Fruit fly (Drosophila melanogaster) whole organism, wandering third instar larva: ENCODE measurements around the gene CG32271.

Experiments
- CG32264 ChIP-seq: fragments of 200-800 bp; sonication (Bioruptor generic); optimal IDR thresholded peaks from 2 replicates; lab custom pipeline; 2016; ENCODE audit warnings: missing biosample characterization, missing genetic modification characterization
- CrebA ChIP-seq: fragments of 200-800 bp; sonication (Bioruptor generic); optimal IDR thresholded peaks from 2 replicates; lab custom pipeline; 2016; ENCODE audit warnings: missing biosample characterization, mild to moderate bottlenecking, missing genetic modification characterization, borderline replicate concordance
- Dif ChIP-seq: fragments of 200-275, 200-300 bp; sonication (Bioruptor generic); optimal IDR thresholded peaks from 2 replicates; lab custom pipeline; 2018; ENCODE audit warnings: missing biosample characterization, missing genetic modification characterization; ENCODE audit not compliant: partially characterized antibody
- GATAd ChIP-seq: sonication (Bioruptor generic); optimal IDR thresholded peaks from 2 replicates; lab custom pipeline; 2016; ENCODE audit warnings: missing biosample characterization, missing genetic modification characterization
- HLH106 ChIP-seq: fragments of 200-800 bp; optimal IDR thresholded peaks from 3 replicates; lab custom pipeline; 2019; ENCODE audit warnings: missing biosample characterization, mild to moderate bottlenecking, missing genetic modification characterization, moderate library complexity
- Hr83 ChIP-seq: fragments of 200-300 bp; sonication (Bioruptor generic); optimal IDR thresholded peaks from 2 replicates; lab custom pipeline; 2016; ENCODE audit warnings: missing biosample characterization, mild to moderate bottlenecking, missing genetic modification characterization, moderate library complexity; ENCODE audit not compliant: poor library complexity, severe bottlenecking
- Jra ChIP-seq: sonication (Bioruptor generic); optimal IDR thresholded peaks from 2 replicates; lab custom pipeline; 2016; ENCODE audit warnings: missing biosample characterization, missing genetic modification characterization
- Myc ChIP-seq: fragments of >200 bp; optimal IDR thresholded peaks from 2 replicates; lab custom pipeline; 2017
- N ChIP-seq: fragments of >200 bp; optimal IDR thresholded peaks from 2 replicates; lab custom pipeline; 2018; ENCODE audit warnings: missing biosample characterization, missing external identifiers, missing genetic modification characterization
- OdsH ChIP-seq: fragments of 200-800 bp; sonication (Bioruptor generic); optimal IDR thresholded peaks from 2 replicates; lab custom pipeline; 2016; ENCODE audit warnings: missing biosample characterization, mild to moderate bottlenecking, missing genetic modification characterization
- Rel ChIP-seq, 2 experiments: fragments of 200-800 bp; sonication (Bioruptor generic) in 1 of 2; optimal IDR thresholded peaks; 2 replicates in 1 of 2; 3 replicates in 1 of 2; lab custom pipeline; 2016 to 2019; ENCODE audit warnings: mild to moderate bottlenecking in 2 of 2, missing biosample characterization in 2 of 2, missing genetic modification characterization in 2 of 2, moderate library complexity in 1 of 2
- Sp1 ChIP-seq: fragments of 200-800 bp; sonication (Bioruptor generic); optimal IDR thresholded peaks from 3 replicates; lab custom pipeline; 2019; ENCODE audit warnings: missing biosample characterization, mild to moderate bottlenecking, missing genetic modification characterization, moderate library complexity
- Vsx2 ChIP-seq: fragments of 200-300, 225-300 bp; sonication (Bioruptor generic); optimal IDR thresholded peaks from 2 replicates; lab custom pipeline; 2018; ENCODE audit warnings: missing biosample characterization, missing genetic modification characterization; ENCODE audit not compliant: partially characterized antibody
- br ChIP-seq: fragments of 200-800 bp; sonication (Bioruptor generic); optimal IDR thresholded peaks from 2 replicates; lab custom pipeline; 2016; ENCODE audit warnings: missing biosample characterization, missing genetic modification characterization
- brk ChIP-seq: fragments of 200-800 bp; sonication (Bioruptor generic); optimal IDR thresholded peaks from 2 replicates; lab custom pipeline; 2016; ENCODE audit warnings: missing biosample characterization, mild to moderate bottlenecking, missing genetic modification characterization
- dl ChIP-seq, 2 experiments: fragments of 175-275, 200-275 bp in 1 of 2; fragments of 200-275 bp in 1 of 2; sonication (Bioruptor generic); optimal IDR thresholded peaks; lab custom pipeline; 2018; ENCODE audit warnings: mild to moderate bottlenecking in 2 of 2, missing biosample characterization in 2 of 2, missing genetic modification characterization in 2 of 2, moderate library complexity in 2 of 2; ENCODE audit not compliant: partially characterized antibody in 2 of 2, insufficient read depth in 1 of 2
- dmrt93B ChIP-seq: fragments of 200-800 bp; sonication (Bioruptor generic); optimal IDR thresholded peaks from 2 replicates; lab custom pipeline; 2018; ENCODE audit warnings: missing biosample characterization, mild to moderate bottlenecking, missing genetic modification characterization
- dsf ChIP-seq: sonication (Bioruptor generic); optimal IDR thresholded peaks from 2 replicates; lab custom pipeline; 2016; ENCODE audit warnings: missing biosample characterization, missing genetic modification characterization, borderline replicate concordance
- ey ChIP-seq: fragments of 200-800 bp; sonication (Bioruptor generic); optimal IDR thresholded peaks from 2 replicates; lab custom pipeline; 2016; ENCODE audit warnings: missing biosample characterization, missing genetic modification characterization
- foxo ChIP-seq, 2 experiments: fragments of 200-800 bp; sonication (Bioruptor generic); optimal IDR thresholded peaks; 2 replicates in 1 of 2; 3 replicates in 1 of 2; lab custom pipeline; 2016 to 2017; ENCODE audit warnings: missing biosample characterization in 2 of 2, missing genetic modification characterization in 2 of 2
- fru ChIP-seq: fragments of 200-800 bp; sonication (Bioruptor generic); optimal IDR thresholded peaks from 3 replicates; lab custom pipeline; 2016; ENCODE audit warnings: missing biosample characterization, mild to moderate bottlenecking, missing genetic modification characterization
- h ChIP-seq: fragments of 200-800 bp; sonication (Bioruptor generic); optimal IDR thresholded peaks from 3 replicates; lab custom pipeline; 2016; ENCODE audit warnings: missing biosample characterization, mild to moderate bottlenecking, missing genetic modification characterization
- jim ChIP-seq: fragments of 175-275, 200-325 bp; sonication (Bioruptor generic); optimal IDR thresholded peaks from 2 replicates; lab custom pipeline; 2016; ENCODE audit warnings: missing biosample characterization, mild to moderate bottlenecking, missing genetic modification characterization
- lola ChIP-seq: fragments of >200 bp; optimal IDR thresholded peaks from 2 replicates; lab custom pipeline; 2017; ENCODE audit warnings: missing biosample characterization, missing genetic modification characterization
- psq ChIP-seq: fragments of 200-800 bp; sonication (Bioruptor generic); optimal IDR thresholded peaks from 3 replicates; lab custom pipeline; 2017; ENCODE audit warnings: missing biosample characterization, mild to moderate bottlenecking, missing genetic modification characterization, moderate library complexity
- rgr ChIP-seq: fragments of 200-800 bp; sonication (Bioruptor generic); optimal IDR thresholded peaks from 3 replicates; lab custom pipeline; 2016; ENCODE audit warnings: missing biosample characterization, mild to moderate bottlenecking, missing genetic modification characterization
- sv ChIP-seq: fragments of 200-800 bp; sonication (Bioruptor generic); optimal IDR thresholded peaks from 3 replicates; lab custom pipeline; 2016; ENCODE audit warnings: missing biosample characterization, missing genetic modification characterization
- tai ChIP-seq: sonication (Bioruptor generic); optimal IDR thresholded peaks from 2 replicates; lab custom pipeline; 2016; ENCODE audit warnings: missing biosample characterization, missing genetic modification characterization

CG32271 gene

DNA sequence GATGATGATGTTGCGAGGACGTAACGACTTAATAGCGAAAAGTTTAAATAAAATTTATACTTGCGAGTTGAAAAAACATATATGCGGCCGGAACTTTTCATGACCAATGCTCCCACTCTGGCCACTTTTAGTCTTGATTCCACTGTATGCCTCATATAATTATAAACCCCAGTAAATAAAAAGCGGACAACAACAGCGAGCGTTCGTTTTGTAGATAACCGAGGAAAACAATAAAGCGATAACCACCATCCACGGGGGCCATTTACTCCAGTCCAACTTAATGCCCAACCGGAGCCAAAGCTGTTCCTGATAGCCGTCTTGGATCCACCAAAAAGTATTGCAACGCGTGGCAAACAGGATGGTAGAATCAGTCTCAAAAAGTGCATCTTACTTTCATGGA is 33.4 kb upstream of the CG32271 start:
- TF ChIP-seq sv (GFP tag; lab: Kevin White, UChicago) (no peak), Hr83 (no peak), brk (GFP tag; lab: Kevin White, UChicago) (no peak), foxo (GFP tag; optimal IDR thresholded peaks at IDR 0.05; lab: Kevin White, UChicago) (no peak), fru (no peak), Jra (GFP tag; lab: Kevin White, UChicago) (no peak), br (GFP tag; lab: Kevin White, UChicago) (no peak), Myc (lab: Kevin White, UChicago) (no peak), ey (GFP tag; lab: Kevin White, UChicago) (no peak), CrebA (no peak), tai (GFP tag; lab: Kevin White, UChicago) (no peak), jim (no peak), dmrt93B (GFP tag; lab: Kevin White, UChicago) (no peak), Rel (GFP tag; optimal IDR thresholded peaks at IDR 0.05; lab: Kevin White, UChicago) (no peak), Rel (tag; optimal IDR thresholded peaks at IDR 0.05; lab: Kevin White, UChicago) (no peak), rgr (GFP tag; lab: Kevin White, UChicago) (no peak)

DNA sequence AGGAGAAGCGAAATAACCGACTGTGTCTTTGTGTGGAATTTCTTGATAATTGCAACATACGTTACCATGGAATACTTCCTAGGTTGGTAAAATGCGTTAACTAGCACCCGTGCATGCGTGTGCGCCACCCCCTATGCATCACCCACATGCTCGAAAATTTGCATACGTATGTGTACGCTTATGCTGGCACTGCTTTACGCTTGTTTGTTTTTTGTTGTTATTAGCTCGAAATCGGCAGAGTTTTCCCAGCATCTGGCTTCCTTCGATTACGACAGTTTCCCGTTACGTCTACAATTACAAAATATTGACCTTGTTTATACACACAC is 23.5 kb upstream of the CG32271 start:
- TF ChIP-seq HLH106 (tag; lab: Kevin White, UChicago) (no peak), lola (no peak), N (GFP tag; lab: Kevin White, UChicago) (peak; percentile 42), GATAd (no peak)

DNA sequence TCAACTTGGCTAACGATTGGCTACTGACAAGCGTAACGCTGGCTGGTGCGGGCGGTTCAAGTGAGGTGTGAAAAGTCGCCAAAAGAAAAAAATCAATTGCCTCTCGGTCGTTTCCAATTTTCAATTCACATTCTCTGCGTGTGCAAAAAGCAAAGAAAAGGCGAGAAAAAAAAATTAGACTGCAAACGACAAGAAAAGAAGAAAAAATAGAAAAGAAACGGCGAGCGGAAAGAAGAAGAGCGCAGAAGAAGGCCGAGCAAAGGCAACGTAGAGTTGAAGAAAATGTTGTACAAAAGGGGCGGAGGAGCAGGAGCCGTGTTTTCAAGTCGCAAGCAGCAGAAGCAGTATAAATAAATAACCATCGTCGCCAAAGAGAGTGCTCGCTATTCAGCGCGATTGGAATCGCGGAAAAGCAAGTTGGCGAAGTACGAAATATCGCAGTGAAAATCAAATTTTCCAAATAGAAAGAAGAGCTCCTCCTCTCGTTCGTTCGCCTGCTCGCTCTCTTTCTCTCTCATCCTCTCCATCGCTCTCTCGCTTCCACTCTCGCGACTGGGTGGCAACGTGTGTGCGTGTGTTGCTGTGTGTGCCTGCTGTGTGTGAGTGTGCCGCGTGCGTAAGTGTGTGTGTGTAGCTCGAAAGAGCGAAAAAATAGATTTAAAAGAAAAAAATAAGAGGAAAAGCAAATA is 23.0 kb upstream of the CG32271 start:
- TF ChIP-seq Dif = peak; percentile 99
- TF ChIP-seq CrebA = no peak
- peak in 1 of 2 experiments; percentile 92 for TF ChIP-seq dl (GFP tag; optimal IDR thresholded peaks at IDR 0.05; lab: Kevin White, UChicago; ENCODE audit: insufficient read depth in 1 of 2, partially characterized antibody in 2 of 2)
- TF ChIP-seq psq = peak; percentile 66
- peak; percentile 35 for TF ChIP-seq br (GFP tag; lab: Kevin White, UChicago)
- TF ChIP-seq lola = peak; percentile 83
- no peak for TF ChIP-seq CG32264 (GFP tag; lab: Kevin White, UChicago)
- TF ChIP-seq brk (GFP tag; lab: Kevin White, UChicago) = no peak
- TF ChIP-seq Vsx2 (GFP tag; lab: Kevin White, UChicago) = no peak
- no peak for TF ChIP-seq OdsH
- peak; percentile 20 for TF ChIP-seq Sp1 (GFP tag; lab: Kevin White, UChicago)

DNA sequence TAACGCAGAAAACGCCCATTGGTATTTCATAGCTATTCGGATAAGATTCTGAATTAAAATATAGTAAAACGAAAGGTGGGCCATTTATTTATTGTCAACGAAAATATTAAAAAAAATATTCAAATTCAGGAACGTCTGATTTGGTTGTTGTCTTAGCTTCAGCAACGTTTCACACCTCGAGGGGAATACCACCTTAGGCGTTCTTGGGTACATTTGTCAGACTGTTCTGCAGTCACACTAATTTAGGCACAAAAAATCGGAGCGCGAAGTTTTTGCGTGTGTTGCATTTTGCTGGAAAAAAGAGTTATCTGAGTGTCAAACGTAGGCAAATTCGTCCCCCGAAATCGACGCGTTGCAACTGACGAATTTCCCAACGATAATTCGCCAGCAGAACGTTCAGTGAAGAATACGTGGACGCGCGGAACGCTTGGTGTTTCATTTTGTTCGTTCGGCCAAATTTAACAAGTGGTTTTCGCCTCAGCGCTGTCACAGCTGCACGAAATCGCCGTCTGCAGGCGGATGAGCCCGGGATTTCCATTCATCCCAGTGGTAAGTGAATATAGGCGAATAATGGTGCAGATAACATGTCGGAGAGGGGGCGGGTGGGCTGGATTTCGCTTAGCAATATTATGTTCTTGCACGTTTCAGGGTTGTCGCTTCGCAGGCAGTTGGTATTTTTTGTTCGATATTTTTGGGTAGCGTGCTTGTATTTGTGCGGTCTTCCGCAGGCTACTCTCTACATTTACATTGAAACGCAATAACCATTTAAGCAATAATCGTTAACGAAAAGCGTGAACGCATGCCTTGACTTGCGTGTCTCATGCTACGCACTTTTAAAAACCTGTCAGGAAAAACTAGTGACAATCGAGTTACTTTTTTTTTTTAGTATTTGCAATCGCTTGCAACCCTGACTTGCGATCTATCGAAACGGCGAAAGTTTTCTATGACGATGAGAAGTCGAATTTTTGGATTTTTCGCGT is 22.1 kb upstream of the CG32271 start, which contains the start of gene Larp4B:
Gene Larp4B (plus strand): TSS at position 99 of the 980 bp plus-strand sequence.
- no peak for TF ChIP-seq Dif
- peak; percentile 6 for TF ChIP-seq Sp1 (GFP tag; lab: Kevin White, UChicago)
- peak; percentile 36 for TF ChIP-seq rgr (GFP tag; lab: Kevin White, UChicago)
- TF ChIP-seq Jra (GFP tag; lab: Kevin White, UChicago) = peak; percentile 27
- no peak for TF ChIP-seq Rel (GFP tag; optimal IDR thresholded peaks at IDR 0.05; lab: Kevin White, UChicago)
- TF ChIP-seq Rel (tag; optimal IDR thresholded peaks at IDR 0.05; lab: Kevin White, UChicago) = peak; percentile 97
- TF ChIP-seq foxo (GFP tag; optimal IDR thresholded peaks at IDR 0.05; lab: Kevin White, UChicago) = peak in 1 of 2 experiments; percentile 17
- TF ChIP-seq dsf (GFP tag; lab: Kevin White, UChicago) = no peak
- TF ChIP-seq h (GFP tag; lab: Kevin White, UChicago) = peak; percentile 13
- TF ChIP-seq jim = no peak
- TF ChIP-seq, all 38 proteins: peak for 6
